Fruit fly (Drosophila melanogaster): ENCODE results near the gene CG8188.

CG8188 gene

DNA sequence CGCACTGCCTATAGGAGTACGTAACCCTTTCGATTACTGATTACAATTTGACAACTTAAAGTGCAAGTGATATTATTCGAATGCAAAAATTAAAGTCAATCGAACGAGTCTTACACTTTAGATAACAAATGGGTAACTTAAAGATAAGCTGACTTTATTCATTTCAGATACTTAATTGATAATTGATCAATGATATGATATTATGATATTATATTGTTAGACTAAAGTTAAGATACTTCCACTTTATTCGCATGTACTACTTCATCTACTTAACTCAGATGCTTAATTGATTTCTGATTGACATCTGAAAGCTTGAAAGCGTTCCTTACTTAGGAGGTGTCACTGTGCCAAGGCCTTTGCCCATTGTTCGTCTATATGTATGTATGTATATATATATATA lies 16.6 kb downstream of the CG8188 start (continued):
- TF ChIP-seq CG10267 (tag; optimal IDR thresholded peaks at IDR 0.05) (no peak), CG13123 (GFP tag; optimal IDR thresholded peaks at IDR 0.05) (no peak), al (GFP tag; IDR thresholded peaks at IDR 0.05) (no peak), Asciz (GFP tag; optimal IDR thresholded peaks at IDR 0.05) (no peak), slp2 (GFP tag; optimal IDR thresholded peaks at IDR 0.05) (no peak), dan (GFP tag; IDR thresholded peaks at IDR 0.05) (no peak), CG4730 (GFP tag; IDR thresholded peaks at IDR 0.05) (no peak)

DNA sequence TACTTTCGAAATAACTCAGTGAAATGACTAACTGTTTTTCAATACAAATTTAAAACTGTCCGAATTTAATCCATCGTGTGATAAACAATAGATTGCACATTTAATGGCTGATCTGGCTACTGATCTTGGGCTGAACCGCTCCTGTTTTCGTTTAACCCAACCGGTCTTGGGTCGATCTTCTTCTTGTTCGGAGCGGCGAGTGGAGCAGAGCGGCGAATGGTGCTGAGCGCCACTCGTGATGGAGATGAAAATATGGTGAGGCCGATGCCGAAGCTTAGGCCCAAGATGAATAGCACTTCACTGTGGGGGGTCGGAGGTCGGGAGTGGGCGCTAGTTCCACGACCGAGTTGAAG lies 19.3 kb downstream of the CG8188 start:
- TF ChIP-seq Hr78 (GFP tag; optimal IDR thresholded peaks at IDR 0.05) (peak in 1 of 2 experiments; percentile 84), CG17385 (GFP tag; optimal IDR thresholded peaks at IDR 0.05) (peak; percentile 56), chinmo (GFP tag; IDR thresholded peaks at IDR 0.05; ENCODE audit: partially characterized antibody) (0 out of 4 replicates have a peak, but pooled peaks have one; percentile 35), Rfx (GFP tag; IDR thresholded peaks at IDR 0.05) (peak; percentile 4; the same call in 1 of the 2 replicates), CG13894 (tag; optimal IDR thresholded peaks at IDR 0.05) (no peak), Deaf1 (tag; optimal IDR thresholded peaks at IDR 0.05) (peak; percentile 31), CG7372 (GFP tag; IDR thresholded peaks at IDR 0.05) (no peak), Med (GFP tag) (peak; percentile 8), CG8290 (GFP tag; optimal IDR thresholded peaks at IDR 0.05) (no peak), CG8290 (tag; optimal IDR thresholded peaks at IDR 0.05) (peak in 1 of 2 experiments; percentile 44), inv (GFP tag; IDR thresholded peaks at IDR 0.05; ENCODE audit: partially characterized antibody) (0 out of 2 replicates have a peak, but pooled peaks have one; percentile 7), Trl (optimal IDR thresholded peaks at IDR 0.05) (peak in 1 of 2 experiments; percentile 4), Trl (GFP tag; optimal IDR thresholded peaks at IDR 0.05) (no peak), CG1603 (tag; optimal IDR thresholded peaks at IDR 0.05) (peak; percentile 28), Sry-β (GFP tag; optimal IDR thresholded peaks at IDR 0.05) (peak; percentile 50), CG9727 (GFP tag; optimal IDR thresholded peaks at IDR 0.05) (peak; percentile 14), Neu2 (GFP tag; optimal IDR thresholded peaks at IDR 0.05; ENCODE audit: borderline replicate concordance) (no peak), sisA (GFP tag; IDR thresholded peaks at IDR 0.05) (no peak)

DNA sequence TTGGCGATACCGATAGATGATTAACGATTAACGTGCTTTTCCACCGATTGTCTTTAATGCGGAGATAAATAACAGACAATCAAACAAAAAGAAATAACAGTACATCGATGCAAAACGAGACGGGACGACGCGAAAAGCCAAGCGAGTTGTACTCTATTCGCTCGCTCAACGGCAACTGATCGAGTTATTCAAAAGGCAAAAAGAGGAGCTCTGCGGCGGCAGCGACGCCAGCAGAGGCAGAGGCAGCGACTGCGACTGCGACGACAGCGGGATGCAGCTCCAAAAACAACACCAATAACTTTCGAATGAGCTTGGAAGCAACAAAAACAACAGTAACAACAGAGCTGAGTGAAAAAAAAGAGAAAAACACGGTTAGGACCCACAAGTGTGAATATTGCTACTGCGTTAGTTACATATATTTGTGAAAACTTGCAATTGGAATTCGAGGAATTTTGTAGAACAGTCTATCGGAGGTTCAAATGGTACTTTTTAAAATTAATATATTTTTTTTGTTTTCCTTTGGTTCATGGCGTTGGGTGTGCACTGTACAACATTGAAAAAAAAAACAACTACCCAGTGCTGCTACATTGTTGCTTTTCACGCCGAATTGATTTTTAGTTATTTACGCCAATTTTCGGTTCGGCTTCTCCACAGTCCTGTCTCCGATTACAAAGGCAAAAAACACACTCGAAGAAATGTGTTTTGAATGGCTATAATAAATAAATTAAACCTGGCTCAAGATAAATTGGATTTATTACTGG lies 19.9 kb downstream of the CG8188 start:
- no peak for TF ChIP-seq pb (GFP tag; optimal IDR thresholded peaks at IDR 0.05)
- TF ChIP-seq CG5953 (GFP tag; IDR thresholded peaks at IDR 0.05), result peak; percentile 83
- TF ChIP-seq CG3995 (GFP tag; optimal IDR thresholded peaks at IDR 0.05), result no peak
- TF ChIP-seq CG15269 (tag; optimal IDR thresholded peaks at IDR 0.05), result peak; percentile 68
- TF ChIP-seq Ptx1 (GFP tag; IDR thresholded peaks at IDR 0.05), result peak; percentile 89
- no peak for TF ChIP-seq sima (GFP tag; optimal IDR thresholded peaks at IDR 0.05)
- TF ChIP-seq slou (GFP tag; optimal IDR thresholded peaks at IDR 0.05), result no peak
- TF ChIP-seq ken (GFP tag; IDR thresholded peaks at IDR 0.05), result peak; percentile 90
- TF ChIP-seq br (optimal IDR thresholded peaks at IDR 0.05), result no peak
- peak; percentile 38 for TF ChIP-seq CG4617 (GFP tag; optimal IDR thresholded peaks at IDR 0.05; ENCODE audit: borderline replicate concordance)
- TF ChIP-seq Deaf1 (tag; optimal IDR thresholded peaks at IDR 0.05), result no peak
- peak; percentile 59; the same call in 1 of the 2 replicates for TF ChIP-seq dimm (GFP tag; IDR thresholded peaks at IDR 0.05)
- TF ChIP-seq crol (GFP tag; IDR thresholded peaks at IDR 0.05), result no peak
- no peak for TF ChIP-seq CG4328 (GFP tag; optimal IDR thresholded peaks at IDR 0.05)
- TF ChIP-seq ase (GFP tag; IDR thresholded peaks at IDR 0.05), result peak; percentile 84
- peak; percentile 44 for TF ChIP-seq HHEX (GFP tag; optimal IDR thresholded peaks at IDR 0.05)
- TF ChIP-seq Adf1 (GFP tag; IDR thresholded peaks at IDR 0.05), result peak; percentile 81
- TF ChIP-seq Mrtf (GFP tag; IDR thresholded peaks at IDR 0.05), result peak; percentile 81
- peak; percentile 15 for TF ChIP-seq CG1233 (GFP tag; optimal IDR thresholded peaks at IDR 0.05)
- TF ChIP-seq Atf-2 (GFP tag; optimal IDR thresholded peaks at IDR 0.05), result no peak
- TF ChIP-seq tio (GFP tag; optimal IDR thresholded peaks at IDR 0.05), result peak; percentile 25
- TF ChIP-seq stc (GFP tag; IDR thresholded peaks at IDR 0.05), result peak; percentile 83
- TF ChIP-seq Mes4 (GFP tag; optimal IDR thresholded peaks at IDR 0.05), result no peak
- TF ChIP-seq oc (tag; optimal IDR thresholded peaks at IDR 0.05), result peak; percentile 6
- TF ChIP-seq Antp (GFP tag; optimal IDR thresholded peaks at IDR 0.05), result peak; percentile 18
- no peak for TF ChIP-seq mirr (GFP tag; optimal IDR thresholded peaks at IDR 0.05)
